Worm (Caenorhabditis elegans) whole organism, L4/young adult: ENCODE data around the gene mstr-2.

Experiments used
- W03F9.2 ChIP-seq: fragments of 150-350 bp; optimal IDR thresholded peaks from 2 replicates; lab custom pipeline; 2014; ENCODE audit warnings: missing biosample characterization, missing genetic modification characterization
- dao-5 ChIP-seq: sonication (generic microtip); optimal IDR thresholded peaks from 2 replicates; lab custom pipeline; 2016; ENCODE audit warnings: missing genotype, missing genetic modification characterization, moderate library complexity, missing compliant biosample characterization
- him-1 ChIP-seq: sonication (generic microtip); optimal IDR thresholded peaks from 2 replicates; lab custom pipeline; 2016; ENCODE audit warnings: missing genotype, missing genetic modification reagents, missing genetic modification characterization, missing compliant biosample characterization

Gene mstr-2

ce11 chrIII:4477472-4477871, 8.6 kb downstream of the mstr-2 start, which contains the start of gene ins-17:
TSS of gene ins-17 (minus strand) at chrIII:4477572.
- TF ChIP-seq dao-5 (tag; lab: Kevin White, UChicago) (no peak), him-1 (no peak)

ce11 chrIII:4481787-4482186, 12.9 kb downstream of the mstr-2 start:
- TF ChIP-seq dao-5 (tag; lab: Kevin White, UChicago) = no peak
- TF ChIP-seq W03F9.2 = no peak
- TF ChIP-seq him-1 = no peak

ce11 chrIII:4482986-4483385, 14.1 kb downstream of the mstr-2 start:
- TF ChIP-seq dao-5 (tag; lab: Kevin White, UChicago) (no peak), him-1 (no peak), W03F9.2 (no peak)

ce11 chrIII:4487271-4487670, 18.4 kb downstream of the mstr-2 start:
- no peak for TF ChIP-seq him-1
- TF ChIP-seq dao-5 (tag; lab: Kevin White, UChicago) = no peak
- TF ChIP-seq W03F9.2 = no peak

ce11 chrIII:4488892-4489409, 20.0 kb downstream of the mstr-2 start, which contains the start of gene cpg-1:
TSS of gene cpg-1 (plus strand) at chrIII:4489359.
- TF ChIP-seq dao-5 (tag; lab: Kevin White, UChicago) = no peak
- peak; percentile 30 for TF ChIP-seq W03F9.2

ce11 chrIII:4491164-4492144, 22.5 kb downstream of the mstr-2 start:
- TF ChIP-seq dao-5 (tag; lab: Kevin White, UChicago) (no peak), him-1 (peak; percentile 25), W03F9.2 (no peak)

ce11 chrIII:4493008-4493777, 24.3 kb downstream of the mstr-2 start:
- TF ChIP-seq W03F9.2 (no peak), him-1 (no peak), dao-5 (tag; lab: Kevin White, UChicago) (no peak)

- no peak for TF ChIP-seq dao-5 (tag; lab: Kevin White, UChicago)
- no peak for TF ChIP-seq him-1
- no peak for TF ChIP-seq W03F9.2
These were observed 25.7 kb downstream of the mstr-2 start for ce11 chrIII:4494541-4495010.

ce11 chrIII:4495250-4495649, 26.3 kb downstream of the mstr-2 start:
- no peak for TF ChIP-seq him-1
- TF ChIP-seq W03F9.2 = no peak
- TF ChIP-seq dao-5 (tag; lab: Kevin White, UChicago) = no peak

ce11 chrIII:4495685-4496084, 26.8 kb downstream of the mstr-2 start:
- no peak for TF ChIP-seq him-1
- TF ChIP-seq dao-5 (tag; lab: Kevin White, UChicago) = no peak
- no peak for TF ChIP-seq W03F9.2

ce11 chrIII:4496085-4496484, 27.2 kb downstream of the mstr-2 start:
- TF ChIP-seq him-1 (no peak), dao-5 (tag; lab: Kevin White, UChicago) (no peak), W03F9.2 (no peak)

- TF ChIP-seq dao-5 (tag; lab: Kevin White, UChicago) (no peak), him-1 (no peak)
These were observed 30.0 kb downstream of the mstr-2 start, which contains the start of the genes C07G2.5 and atf-7 for ce11 chrIII:4498938-4499337. TSS of gene C07G2.5 (minus strand) at chrIII:4499038. TSS of gene atf-7 (minus strand) at chrIII:4499045.

ce11 chrIII:4502559-4503240, 33.8 kb downstream of the mstr-2 start:
- TF ChIP-seq W03F9.2 = no peak

ce11 chrIII:4504358-4504757, 35.4 kb downstream of the mstr-2 start:
- TF ChIP-seq W03F9.2 (peak; percentile 34), dao-5 (tag; lab: Kevin White, UChicago) (no peak), him-1 (peak; percentile 54)
